Worm (Caenorhabditis elegans) whole organism, L2 larva: ENCODE results near the gene T11F9.10.

ENCODE experiments used
- C34F6.9 ChIP-seq: fragments of 150-350 bp; optimal IDR thresholded peaks from 2 replicates; lab custom pipeline; 2014; ENCODE audit warnings: missing biosample characterization, missing genetic modification characterization
- F13H6.1 ChIP-seq: sonication (generic microtip); optimal IDR thresholded peaks from 2 replicates; lab custom pipeline; 2016; ENCODE audit warnings: missing genetic modification characterization, missing compliant biosample characterization
- R02D3.7 ChIP-seq: fragments of 150-350 bp; optimal IDR thresholded peaks from 2 replicates; lab custom pipeline; 2014; ENCODE audit warnings: missing biosample characterization, missing genetic modification characterization
- Y55F3AM.14 ChIP-seq: fragments of 200-800 bp; sonication (Bioruptor generic); optimal IDR thresholded peaks from 2 replicates; lab custom pipeline; 2018; ENCODE audit warnings: mild to moderate bottlenecking, missing genetic modification characterization, missing compliant biosample characterization
- ZK546.5 ChIP-seq: sonication (generic microtip); optimal IDR thresholded peaks from 2 replicates; lab custom pipeline; 2017; ENCODE audit warnings: missing biosample characterization, missing genetic modification characterization
- alr-1 ChIP-seq: fragments of 150-350 bp; optimal IDR thresholded peaks from 2 replicates; lab custom pipeline; 2014; ENCODE audit warnings: missing biosample characterization, missing genetic modification characterization
- aly-2 ChIP-seq: fragments of 150-350 bp; optimal IDR thresholded peaks from 2 replicates; lab custom pipeline; 2014; ENCODE audit warnings: missing biosample characterization, missing genetic modification characterization
- ama-1 ChIP-seq: fragments of 150-350 bp; optimal IDR thresholded peaks from 2 replicates; lab custom pipeline; 2018; ENCODE audit warnings: inconsistent platforms
- blmp-1 ChIP-seq: sonication (generic microtip); optimal IDR thresholded peaks from 2 replicates; lab custom pipeline; 2017; ENCODE audit warnings: missing genetic modification characterization, mild to moderate bottlenecking, missing compliant biosample characterization, antibody characterized with exemption, moderate library complexity; ENCODE audit not compliant: insufficient read depth
- ceh-16 ChIP-seq: fragments of 150-350 bp; optimal IDR thresholded peaks from 2 replicates; lab custom pipeline; 2014; ENCODE audit warnings: missing biosample characterization, missing genetic modification characterization
- ceh-82 ChIP-seq: fragments of 150-350 bp; optimal IDR thresholded peaks from 2 replicates; lab custom pipeline; 2014; ENCODE audit warnings: missing biosample characterization, missing genetic modification characterization
- crh-2 ChIP-seq: sonication (generic microtip); optimal IDR thresholded peaks from 2 replicates; lab custom pipeline; 2017; ENCODE audit warnings: missing biosample characterization, missing genetic modification characterization
- dmd-4 ChIP-seq: sonication (generic microtip); optimal IDR thresholded peaks from 2 replicates; lab custom pipeline; 2017; ENCODE audit warnings: missing biosample characterization, missing genetic modification characterization
- egl-27 ChIP-seq: sonication (generic microtip); optimal IDR thresholded peaks from 3 replicates; lab custom pipeline; 2017; ENCODE audit warnings: missing biosample characterization, missing genetic modification reagents, missing genetic modification characterization
- elt-1 ChIP-seq: fragments of 150-350 bp; optimal IDR thresholded peaks from 2 replicates; lab custom pipeline; 2014; ENCODE audit warnings: missing biosample characterization, missing genetic modification characterization
- elt-3 ChIP-seq: sonication (generic microtip); optimal IDR thresholded peaks from 2 replicates; lab custom pipeline; 2017; ENCODE audit warnings: missing biosample characterization, missing genetic modification characterization
- fos-1 ChIP-seq: fragments of 150-350 bp; optimal IDR thresholded peaks from 2 replicates; lab custom pipeline; 2014; ENCODE audit warnings: missing biosample characterization, missing genetic modification characterization
- lin-13 ChIP-seq: fragments of 150-350 bp; optimal IDR thresholded peaks from 2 replicates; lab custom pipeline; 2014; ENCODE audit warnings: missing biosample characterization, missing genetic modification reagents, missing genetic modification characterization
- lsy-2 ChIP-seq, 2 experiments: fragments of 150-350 bp in 1 of 2; sonication (generic microtip) in 1 of 2; optimal IDR thresholded peaks; 2 replicates each; lab custom pipeline; 2014 to 2017; ENCODE audit warnings: missing biosample characterization in 2 of 2, missing genetic modification characterization in 2 of 2
- mbf-1 ChIP-seq: sonication (generic microtip); optimal IDR thresholded peaks from 2 replicates; lab custom pipeline; 2017; ENCODE audit warnings: missing biosample characterization, missing genetic modification characterization
- mdl-1 ChIP-seq, 2 experiments: fragments of 150-350 bp in 1 of 2; sonication (generic microtip) in 1 of 2; optimal IDR thresholded peaks; 2 replicates each; lab custom pipeline; 2017; ENCODE audit warnings: missing biosample characterization in 2 of 2, missing genetic modification characterization in 2 of 2
- nhr-10 ChIP-seq: sonication (generic microtip); optimal IDR thresholded peaks from 2 replicates; lab custom pipeline; 2017; ENCODE audit warnings: missing biosample characterization, missing genetic modification characterization
- nhr-129 ChIP-seq: fragments of 150-350 bp; optimal IDR thresholded peaks from 2 replicates; lab custom pipeline; 2014; ENCODE audit warnings: missing biosample characterization, missing genetic modification characterization
- nhr-21 ChIP-seq: fragments of 150-350 bp; optimal IDR thresholded peaks from 2 replicates; lab custom pipeline; 2014; ENCODE audit warnings: missing biosample characterization, missing genetic modification characterization
- nhr-237 ChIP-seq: fragments of 150-350 bp; optimal IDR thresholded peaks from 2 replicates; lab custom pipeline; 2014; ENCODE audit warnings: missing biosample characterization, missing genetic modification characterization
- peb-1 ChIP-seq: fragments of 150-350 bp; optimal IDR thresholded peaks from 2 replicates; lab custom pipeline; 2014; ENCODE audit warnings: missing biosample characterization, missing genetic modification characterization
- sem-4 ChIP-seq: fragments of 150-350 bp; optimal IDR thresholded peaks from 2 replicates; lab custom pipeline; 2014; ENCODE audit warnings: missing biosample characterization, missing genetic modification reagents, missing genetic modification characterization
- skn-1 ChIP-seq: sonication (generic microtip); optimal IDR thresholded peaks from 2 replicates; lab custom pipeline; 2017; ENCODE audit warnings: missing biosample characterization, missing genetic modification characterization
- sma-9 ChIP-seq, 2 experiments: fragments of 150-350 bp in 1 of 2; sonication (generic microtip) in 1 of 2; optimal IDR thresholded peaks; 2 replicates each; lab custom pipeline; 2014 to 2016; ENCODE audit warnings: missing genetic modification characterization in 2 of 2, mild to moderate bottlenecking in 1 of 2, missing biosample characterization in 1 of 2, missing compliant biosample characterization in 1 of 2, missing genetic modification reagents in 1 of 2, moderate library complexity in 1 of 2
- snpc-4 ChIP-seq: fragments of 150-350 bp; optimal IDR thresholded peaks from 2 replicates; lab custom pipeline; 2014; ENCODE audit warnings: missing biosample characterization, missing genetic modification characterization
- unc-55 ChIP-seq: fragments of 150-350 bp; sonication (generic microtip); optimal IDR thresholded peaks from 3 replicates; lab custom pipeline; 2014; ENCODE audit warnings: missing biosample characterization, missing genetic modification reagents, missing genetic modification characterization
- unc-62 ChIP-seq: fragments of 150-350 bp; optimal IDR thresholded peaks from 2 replicates; lab custom pipeline; 2014; ENCODE audit warnings: missing biosample characterization, missing genetic modification reagents, missing genetic modification characterization
- zag-1 ChIP-seq: fragments of 150-350 bp; optimal IDR thresholded peaks from 2 replicates; lab custom pipeline; 2014; ENCODE audit warnings: missing biosample characterization, missing genetic modification characterization

The T11F9.10 gene

ce11 chrV:11484404-11484803 is 2.4 kb upstream of the T11F9.10 start:
- TF ChIP-seq egl-27 (tag; lab: Kevin White, UChicago), result no peak

ce11 chrV:11485558-11485957 is 1.2 kb upstream of the T11F9.10 start, which contains the start of gene srh-1:
srh-1 (plus strand) TSS chrV:11485858.
- TF ChIP-seq unc-62 (no peak), lin-13 (GFP tag; lab: Kevin White, UChicago) (no peak), peb-1 (no peak), ceh-82 (tag; lab: Kevin White, UChicago) (no peak), nhr-237 (tag; lab: Kevin White, UChicago) (no peak), F13H6.1 (tag; lab: Kevin White, UChicago) (no peak), blmp-1 (tag; lab: Kevin White, UChicago) (no peak), zag-1 (tag; lab: Kevin White, UChicago) (no peak), skn-1 (tag; lab: Kevin White, UChicago) (no peak), dmd-4 (no peak)

- TF ChIP-seq fos-1 (no peak), ZK546.5 (tag; lab: Kevin White, UChicago) (no peak), zag-1 (tag; lab: Kevin White, UChicago) (no peak)
These were observed 1.5 kb downstream of the T11F9.10 start for ce11 chrV:11488288-11488687.

- TF ChIP-seq elt-3 (no peak), C34F6.9 (tag; lab: Kevin White, UChicago) (no peak), mbf-1 (no peak), nhr-21 (tag; lab: Kevin White, UChicago) (no peak), R02D3.7 (tag; lab: Kevin White, UChicago) (no peak), unc-55 (GFP tag; lab: Kevin White, UChicago) (no peak), Y55F3AM.14 (no peak), sma-9 (GFP tag; optimal IDR thresholded peaks at IDR 0.05; lab: Kevin White, UChicago) (no peak), sma-9 (tag; optimal IDR thresholded peaks at IDR 0.05; lab: Kevin White, UChicago) (no peak), blmp-1 (tag; lab: Kevin White, UChicago) (no peak), alr-1 (tag; lab: Kevin White, UChicago) (no peak), zag-1 (tag; lab: Kevin White, UChicago) (no peak)
These were observed 3.6 kb downstream of the T11F9.10 start, which contains the start of gene dhs-19 for ce11 chrV:11490382-11490781. dhs-19 (minus strand) TSS chrV:11490482.

ce11 chrV:11492456-11492855 is 5.7 kb downstream of the T11F9.10 start, which contains the start of gene T11F9.21:
T11F9.21 (plus strand) TSS chrV:11492756.
- TF ChIP-seq ama-1 (no peak), ceh-16 (tag; lab: Kevin White, UChicago) (no peak), elt-1 (tag; lab: Kevin White, UChicago) (no peak), aly-2 (no peak), snpc-4 (tag; lab: Kevin White, UChicago) (no peak), Y55F3AM.14 (no peak), sem-4 (no peak), peb-1 (no peak), unc-62 (no peak), lsy-2 (tag; optimal IDR thresholded peaks at IDR 0.05; lab: Kevin White, UChicago) (no peak)
- TF ChIP-seq, all 48 proteins: peak for 0

ce11 chrV:11496283-11496682 is 9.5 kb downstream of the T11F9.10 start, which contains the start of gene htrl-1:
htrl-1 (minus strand) TSS chrV:11496383.
- TF ChIP-seq dmd-4, result no peak
- TF ChIP-seq nhr-129 (tag; lab: Kevin White, UChicago), result no peak
- no peak for TF ChIP-seq nhr-237 (tag; lab: Kevin White, UChicago)
- no peak for TF ChIP-seq nhr-10 (tag; lab: Kevin White, UChicago)
- no peak for TF ChIP-seq zag-1 (tag; lab: Kevin White, UChicago)
- TF ChIP-seq crh-2 (tag; lab: Kevin White, UChicago), result no peak
- TF ChIP-seq ceh-16 (tag; lab: Kevin White, UChicago), result no peak
- TF ChIP-seq lsy-2 (tag; optimal IDR thresholded peaks at IDR 0.05; lab: Kevin White, UChicago), result no peak
- TF ChIP-seq sem-4, result no peak
- no peak for TF ChIP-seq mdl-1 (tag; optimal IDR thresholded peaks at IDR 0.05; lab: Kevin White, UChicago)
- TF ChIP-seq ceh-82 (tag; lab: Kevin White, UChicago), result no peak
